Fruit fly (Drosophila melanogaster) whole organism, larva: ENCODE data around the gene CG3032.

ENCODE experiments used
- noc ChIP-seq: fragments of 200-800 bp; sonication (Bioruptor generic); optimal IDR thresholded peaks from 3 replicates; lab custom pipeline; 2019; ENCODE audit warnings: missing biosample characterization, mild to moderate bottlenecking, missing genetic modification characterization, moderate library complexity

CG3032 gene

dm6 chrX:7013320-7014214 lies at the start of gene CG3032, which contains the start of gene CG4593:
Gene CG3032, minus strand, starts transcription at chrX:7013881.
Gene CG4593, plus strand, starts transcription at chrX:7013887.
- TF ChIP-seq noc (tag; lab: Kevin White, UChicago): peak; percentile 75

DNA sequence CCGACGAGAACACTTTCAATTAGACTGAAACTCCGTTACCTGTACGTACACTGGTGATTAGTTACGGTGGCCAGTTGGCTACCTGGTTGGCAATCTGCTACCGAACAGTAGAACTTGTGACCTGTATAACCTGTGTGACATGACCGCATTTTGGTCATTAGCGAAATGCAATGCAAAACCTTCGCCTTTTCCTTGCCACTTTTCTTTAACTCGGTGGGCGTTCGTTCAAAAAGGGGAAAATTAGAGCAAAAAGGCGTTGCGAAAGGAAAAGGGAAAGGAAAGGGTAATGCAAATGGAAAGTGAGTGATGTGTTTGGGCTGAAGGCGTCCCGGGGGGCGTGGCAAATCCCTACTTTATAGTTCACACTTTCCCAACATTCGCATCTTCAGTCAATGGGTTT lies 45.3 kb upstream of the CG3032 start:
- TF ChIP-seq noc (tag; lab: Kevin White, UChicago): no peak

DNA sequence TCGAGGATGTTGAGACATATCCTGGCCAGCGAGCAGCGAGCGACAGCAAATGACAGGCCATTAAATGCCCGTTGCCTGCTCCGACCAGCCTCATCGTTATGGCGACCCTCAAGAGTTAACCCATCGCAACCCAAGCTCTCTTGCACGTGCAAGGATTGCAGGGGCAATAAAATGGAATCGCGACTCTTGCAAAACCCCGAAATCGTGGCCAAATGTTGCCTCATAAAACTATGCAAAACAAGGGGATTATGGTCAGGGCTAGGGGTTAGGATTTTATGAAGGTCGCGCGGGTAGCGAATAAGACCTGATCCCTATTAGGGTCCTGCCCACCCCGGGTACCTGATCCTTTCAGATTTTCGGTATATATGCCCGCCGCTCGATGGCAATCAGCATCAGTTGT lies 35.4 kb upstream of the CG3032 start, which contains the start of gene nullo:
TSS of gene nullo (plus strand) at position 390 of the 400 bp plus-strand sequence.
- TF ChIP-seq noc (tag; lab: Kevin White, UChicago): no peak

dm6 chrX:7040205-7040866 lies 26.7 kb upstream of the CG3032 start, which contains the start of gene CG14427:
Gene CG14427, plus strand, starts transcription at chrX:7040603.
- no peak for TF ChIP-seq noc (tag; lab: Kevin White, UChicago)

DNA sequence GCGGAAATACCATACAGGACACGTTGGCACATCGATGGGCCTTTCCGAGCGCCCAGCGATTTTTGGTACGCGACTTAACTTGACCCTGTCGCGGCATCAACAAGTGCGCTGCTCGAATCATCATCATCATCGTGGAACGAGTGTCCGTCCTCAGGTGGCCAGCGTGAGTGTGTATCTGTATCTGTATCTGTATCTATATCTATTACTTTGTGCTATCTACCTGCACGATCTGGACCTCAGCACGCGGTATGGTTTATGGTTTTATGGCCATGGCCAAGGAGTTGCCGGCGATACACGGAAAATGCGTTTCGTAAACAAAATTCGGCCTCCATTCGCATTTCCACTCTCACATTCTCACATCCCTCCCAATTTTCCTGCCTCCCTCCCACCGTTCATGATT lies 23.4 kb upstream of the CG3032 start:
- TF ChIP-seq noc (tag; lab: Kevin White, UChicago): no peak

dm6 chrX:7034892-7035291 lies 21.2 kb upstream of the CG3032 start:
- TF ChIP-seq noc (tag; lab: Kevin White, UChicago): no peak

DNA sequence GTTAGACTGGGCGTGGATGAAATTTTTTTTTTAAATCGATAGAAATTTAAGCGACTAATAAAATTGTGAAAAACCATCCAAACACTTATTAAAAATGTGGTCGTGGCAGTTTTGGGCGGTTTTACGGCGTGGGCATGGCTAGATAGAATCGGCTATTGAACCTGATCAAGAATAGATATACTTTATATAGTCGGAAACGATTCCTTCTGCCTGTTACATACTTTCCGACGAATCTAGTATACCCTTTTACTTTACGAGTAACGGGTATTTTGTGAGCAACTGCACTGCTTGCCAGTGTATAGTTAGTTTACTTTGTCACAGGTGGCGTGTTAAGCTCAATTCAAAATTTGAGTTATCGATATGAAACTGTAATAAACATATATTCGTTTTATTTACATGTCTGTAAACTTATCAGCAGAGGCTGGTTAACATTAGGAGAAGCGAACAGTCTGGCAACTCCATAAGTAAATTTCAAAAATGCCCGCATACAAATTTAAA lies 1.3 kb upstream of the CG3032 start:
- no peak for TF ChIP-seq noc (tag; lab: Kevin White, UChicago)

DNA sequence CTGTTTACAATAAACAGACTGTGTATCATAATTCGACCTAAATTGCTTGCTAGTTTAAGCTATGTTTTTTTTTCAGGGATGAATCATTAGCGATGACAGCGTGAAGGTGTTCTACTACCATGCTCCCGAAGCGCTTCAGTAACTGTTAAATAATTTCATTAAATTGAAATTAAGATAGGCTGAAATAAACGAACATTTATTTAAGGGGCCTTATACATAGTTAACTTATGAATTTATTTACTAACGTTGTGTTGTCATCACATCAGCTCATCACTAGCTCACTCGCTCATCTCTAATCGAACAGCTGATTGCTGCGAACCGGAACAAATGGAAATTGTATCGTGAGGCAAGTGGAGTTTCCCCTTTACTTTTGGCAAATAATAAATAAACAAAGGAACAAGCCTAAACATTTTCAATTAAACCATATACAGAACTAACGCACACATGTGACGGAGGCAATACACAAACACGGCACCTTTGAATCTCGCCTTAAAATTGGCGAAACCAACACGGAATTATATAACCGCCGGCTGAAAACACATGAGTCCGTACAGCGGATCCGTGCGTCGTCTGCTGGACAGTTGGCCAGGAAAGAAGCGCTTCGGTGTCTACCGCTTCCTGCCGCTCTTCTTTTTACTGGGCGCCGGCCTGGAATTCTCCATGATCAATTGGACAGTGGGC lies 2.5 kb downstream of the CG3032 start, which contains the start of the genes cm, sloth1 and sloth2:
TSS of gene cm (minus strand) at position 83 of the 681 bp plus-strand sequence.
TSS of gene sloth1 (plus strand) at position 295 of the 681 bp plus-strand sequence.
TSS of gene sloth2 (plus strand) at position 295 of the 681 bp plus-strand sequence.
- peak; percentile 85 for TF ChIP-seq noc (tag; lab: Kevin White, UChicago)

DNA sequence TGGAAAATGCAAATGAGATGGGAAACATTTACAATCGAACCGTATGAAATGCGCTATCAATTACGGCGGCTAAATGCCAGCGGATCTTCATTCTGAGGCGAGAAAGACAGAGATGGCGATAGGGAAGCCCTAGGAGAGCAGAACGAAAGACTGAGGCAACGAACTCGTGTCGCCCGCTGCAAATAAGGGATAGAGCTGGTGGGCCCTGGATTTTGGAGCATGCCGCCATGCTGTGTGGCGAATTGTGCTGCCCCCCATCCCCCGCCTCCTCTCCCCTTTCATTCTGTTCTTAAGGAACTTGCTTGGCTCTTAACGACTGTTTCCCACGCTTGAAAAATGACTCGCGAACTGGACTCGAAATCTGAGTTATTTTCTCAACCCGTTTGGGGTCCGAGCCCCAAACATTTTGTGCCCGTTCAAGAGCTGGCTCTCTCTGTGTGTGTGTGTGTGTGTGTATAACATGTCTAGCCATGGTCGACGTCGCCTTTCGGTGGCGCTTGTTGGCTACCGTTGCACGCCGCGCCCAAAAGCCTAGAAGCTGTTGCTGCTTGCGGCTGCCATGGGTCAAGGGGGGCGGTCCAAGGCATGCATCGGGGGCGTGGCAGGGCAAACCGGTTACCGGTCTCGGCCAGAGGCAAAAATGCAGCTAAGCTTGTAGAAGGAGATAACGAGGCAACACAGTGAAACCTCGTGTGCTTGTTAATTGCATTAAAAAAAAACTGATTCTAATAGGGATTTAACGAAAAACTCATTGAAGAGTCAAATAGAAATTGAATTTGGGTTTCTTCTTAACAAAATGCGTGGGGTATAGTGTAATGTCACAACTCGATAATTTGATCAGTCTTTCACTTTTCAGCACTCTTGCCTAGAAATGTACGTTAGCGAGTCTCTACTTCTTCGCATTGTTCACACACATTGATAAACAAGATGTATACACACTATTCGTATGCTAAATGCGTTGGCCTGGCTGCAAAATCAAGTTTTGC lies 5.3 kb downstream of the CG3032 start:
- TF ChIP-seq noc (tag; lab: Kevin White, UChicago): no peak

- TF ChIP-seq noc (tag; lab: Kevin White, UChicago): no peak
Measured at dm6 chrX:7007693-7008092, 6.0 kb downstream of the CG3032 start.

dm6 chrX:7005444-7005843 lies 8.2 kb downstream of the CG3032 start:
- TF ChIP-seq noc (tag; lab: Kevin White, UChicago): no peak

DNA sequence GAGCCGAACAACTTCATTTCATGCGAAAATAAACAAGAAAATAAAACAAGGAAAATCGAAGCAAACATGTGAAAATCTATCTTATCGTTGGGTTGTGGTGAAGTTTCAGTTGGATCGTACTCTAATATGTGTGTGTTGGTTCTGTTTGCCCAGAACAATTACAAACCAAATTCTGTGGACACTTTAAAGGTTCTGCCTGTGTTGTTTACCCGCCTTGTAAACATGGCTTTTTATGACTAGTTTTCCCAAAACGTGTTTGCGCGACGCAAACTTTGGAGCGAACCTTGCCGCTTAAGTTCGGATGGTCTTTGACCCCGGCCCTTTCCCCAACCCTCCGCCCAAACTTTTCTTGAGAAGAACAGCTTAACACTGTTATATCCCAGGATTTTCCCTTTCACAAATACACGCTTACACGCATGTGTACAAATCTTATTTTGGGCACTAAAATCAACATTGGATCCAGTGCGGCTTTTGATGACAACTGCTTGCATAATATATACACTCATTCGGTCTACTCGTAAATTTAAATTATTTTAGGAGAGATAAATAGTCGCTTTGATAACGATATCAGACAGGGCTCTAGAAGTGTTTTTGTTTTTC lies 9.5 kb downstream of the CG3032 start:
- TF ChIP-seq noc (tag; lab: Kevin White, UChicago): no peak

DNA sequence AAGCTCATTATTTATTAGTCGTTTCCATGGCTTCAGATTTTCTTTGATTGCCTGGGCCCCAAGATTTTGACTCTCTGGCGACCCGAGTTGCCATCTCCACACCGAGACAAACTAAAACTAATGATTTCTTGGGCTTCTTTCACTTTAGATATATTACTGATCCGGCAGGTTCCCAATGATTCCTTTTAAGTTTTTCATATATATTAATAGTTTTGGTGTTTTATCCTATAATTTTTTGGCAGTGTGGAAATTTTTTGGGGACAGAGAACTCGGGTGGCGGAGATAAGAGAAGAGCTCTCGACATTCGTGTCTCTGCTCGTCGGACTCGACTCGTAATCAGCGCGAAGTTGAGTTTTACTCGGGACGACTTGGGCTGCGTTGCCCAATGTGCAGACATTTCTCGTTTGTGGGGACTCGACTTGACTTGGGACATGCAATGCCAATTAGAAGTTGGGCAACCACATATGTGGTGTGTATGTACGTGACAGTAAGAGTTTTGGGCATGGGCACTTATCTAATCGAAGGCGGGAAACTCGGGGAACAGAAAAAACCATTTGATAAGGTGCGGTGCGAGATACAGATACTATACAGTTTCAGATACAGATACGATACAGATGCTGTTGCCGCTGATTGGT lies 12.4 kb downstream of the CG3032 start:
- TF ChIP-seq noc (tag; lab: Kevin White, UChicago): peak; percentile 27
